Fruit fly (Drosophila melanogaster) S2 (cell line): Measurements from ENCODE around the gene kibra.

Experiments used
- CG8478 ChIP-seq: fragments of >200 bp; optimal IDR thresholded peaks from 2 replicates; lab custom pipeline; 2018
- CTCF ChIP-seq, 2 experiments: fragments of >200 bp; optimal IDR thresholded peaks; 2 replicates each; lab custom pipeline; 2018

DNA sequence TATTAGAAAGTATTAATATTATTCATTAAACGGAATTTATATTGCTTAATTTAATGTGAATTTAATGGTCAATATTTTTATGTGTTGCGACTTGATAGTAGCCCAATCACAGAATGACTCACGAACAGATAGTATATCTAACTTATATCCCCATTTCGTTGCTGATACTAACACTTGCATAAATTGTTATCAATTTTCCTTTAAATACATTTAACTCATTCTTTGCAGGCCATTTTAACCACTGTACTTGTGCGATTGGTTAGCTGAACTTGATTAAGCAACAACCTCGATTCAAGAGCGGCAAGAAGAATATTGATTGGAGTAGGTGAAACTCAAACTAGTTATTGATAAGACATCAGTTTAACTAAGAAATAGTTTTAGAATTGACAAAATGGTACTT lies 28.4 kb downstream of the kibra start:
- TF ChIP-seq CG8478 (lab: Kevin White, UChicago) (no peak), CTCF (optimal IDR thresholded peaks at IDR 0.05; lab: Kevin White, UChicago) (no peak)
